Fruit fly (Drosophila melanogaster) whole organism, embryonic: ENCODE results near the gene Pits.

Source experiments
- Abd-B ChIP-seq: fragments of 200-800 bp; sonication (Bioruptor generic); optimal IDR thresholded peaks from 2 replicates; lab custom pipeline; 2018; ENCODE audit warnings: missing biosample characterization, mild to moderate bottlenecking, missing genetic modification characterization, moderate library complexity
- Atf3 ChIP-seq: fragments of 200-800 bp; sonication (Bioruptor generic); optimal IDR thresholded peaks from 3 replicates; lab custom pipeline; 2016; ENCODE audit warnings: missing biosample characterization, missing genetic modification characterization
- CG10959 ChIP-seq: fragments of 200-800 bp; sonication (Bioruptor generic); IDR thresholded peaks from 2 replicates; pipeline ENCODE4 v1.3.6; 2022; ENCODE audit warnings: missing biosample characterization, missing genetic modification characterization
- CG11695 ChIP-seq: fragments of 200-800 bp; sonication (Bioruptor generic); IDR thresholded peaks from 3 replicates; pipeline ENCODE4 v1.3.6; 2022; ENCODE audit warnings: missing biosample characterization, missing genetic modification characterization
- CG11696 ChIP-seq: fragments of 200-800 bp; sonication (Bioruptor generic); IDR thresholded peaks from 2 replicates; pipeline ENCODE4 v1.3.6; 2022; ENCODE audit warnings: missing biosample characterization, missing genetic modification characterization
- CG12236 ChIP-seq: fragments of 200-800 bp; sonication (Bioruptor generic); optimal IDR thresholded peaks from 2 replicates; lab custom pipeline; 2016; ENCODE audit warnings: missing biosample characterization, missing genetic modification characterization
- CG1233 ChIP-seq: fragments of 200-800 bp; sonication (Bioruptor generic); optimal IDR thresholded peaks from 4 replicates; lab custom pipeline; 2018; ENCODE audit warnings: missing biosample characterization, mild to moderate bottlenecking, missing genetic modification characterization
- CG12744 ChIP-seq: fragments of 200-800 bp; sonication (Bioruptor generic); optimal IDR thresholded peaks from 2 replicates; lab custom pipeline; 2016; ENCODE audit warnings: missing biosample characterization, missing genetic modification characterization
- CG12942 ChIP-seq: fragments of 200-800 bp; sonication (Bioruptor generic); optimal IDR thresholded peaks from 3 replicates; lab custom pipeline; 2016; ENCODE audit warnings: missing biosample characterization, missing genetic modification characterization
- CG13424 ChIP-seq: fragments of 200-800 bp; sonication (Bioruptor generic); optimal IDR thresholded peaks from 2 replicates; lab custom pipeline; 2019; ENCODE audit warnings: missing biosample characterization, mild to moderate bottlenecking, missing genetic modification characterization, moderate library complexity
- CG14667 ChIP-seq: fragments of 200-800 bp; sonication (Bioruptor generic); IDR thresholded peaks from 2 replicates; pipeline ENCODE4 v1.3.6; 2022; ENCODE audit warnings: missing biosample characterization, missing genetic modification characterization
- CG1647 ChIP-seq: fragments of 200-800 bp; sonication (Bioruptor generic); optimal IDR thresholded peaks from 3 replicates; lab custom pipeline; 2016; ENCODE audit warnings: missing biosample characterization, missing genetic modification characterization
- CG16863 ChIP-seq: fragments of 200-800 bp; sonication (Bioruptor generic); optimal IDR thresholded peaks from 3 replicates; lab custom pipeline; 2016; ENCODE audit warnings: missing biosample characterization, missing genetic modification characterization
- CG18476 ChIP-seq: fragments of 200-800 bp; sonication (Bioruptor generic); optimal IDR thresholded peaks from 2 replicates; lab custom pipeline; 2016; ENCODE audit warnings: missing biosample characterization, mild to moderate bottlenecking, missing genetic modification characterization
- CG2120 ChIP-seq: fragments of 200-800 bp; sonication (Bioruptor generic); optimal IDR thresholded peaks from 3 replicates; lab custom pipeline; 2016; ENCODE audit warnings: missing biosample characterization, missing genetic modification characterization
- CG30431 ChIP-seq: fragments of 200-800 bp; sonication (Bioruptor generic); optimal IDR thresholded peaks from 2 replicates; lab custom pipeline; 2017; ENCODE audit warnings: missing biosample characterization, missing genetic modification characterization
- CG5245 ChIP-seq: fragments of 200-800 bp; sonication (Bioruptor generic); optimal IDR thresholded peaks from 3 replicates; lab custom pipeline; 2016; ENCODE audit warnings: missing biosample characterization, missing genetic modification characterization
- CG6175 ChIP-seq: fragments of 200-800 bp; sonication (Bioruptor generic); IDR thresholded peaks from 3 replicates; pipeline ENCODE4 v1.3.6; 2022; ENCODE audit warnings: missing biosample characterization, missing genetic modification characterization
- CG6654 ChIP-seq: fragments of 200-800 bp; sonication (Bioruptor generic); optimal IDR thresholded peaks from 2 replicates; lab custom pipeline; 2017; ENCODE audit warnings: missing biosample characterization, mild to moderate bottlenecking, missing genetic modification characterization
- CG9932 ChIP-seq: fragments of 200-800 bp; sonication (Bioruptor generic); IDR thresholded peaks from 2 replicates; pipeline ENCODE4 v1.3.6; 2022; ENCODE audit warnings: missing biosample characterization, missing genetic modification characterization
- CrebB ChIP-seq: fragments of 200-800 bp; sonication (Bioruptor generic); optimal IDR thresholded peaks from 3 replicates; lab custom pipeline; 2018; ENCODE audit warnings: missing biosample characterization, mild to moderate bottlenecking, missing genetic modification characterization
- D19B ChIP-seq: fragments of 200-800 bp; sonication (Bioruptor generic); optimal IDR thresholded peaks from 2 replicates; lab custom pipeline; 2017; ENCODE audit warnings: missing biosample characterization, mild to moderate bottlenecking, missing genetic modification characterization
- Dfd ChIP-seq, 2 experiments: fragments of >200 bp; optimal IDR thresholded peaks; 2 replicates each; lab custom pipeline; 2017; ENCODE audit warnings: missing biosample characterization in 2 of 2, missing genetic modification characterization in 2 of 2
- Drgx ChIP-seq: fragments of 200-800 bp; sonication (Bioruptor generic); IDR thresholded peaks from 2 replicates; pipeline ENCODE4 v1.3.6; 2022; ENCODE audit warnings: missing biosample characterization, missing genetic modification characterization
- ERR ChIP-seq: fragments of 200-800 bp; sonication (Bioruptor generic); optimal IDR thresholded peaks from 2 replicates; lab custom pipeline; 2016; ENCODE audit warnings: missing biosample characterization, missing genetic modification characterization
- H15 ChIP-seq: fragments of 200-800 bp; sonication (Bioruptor generic); IDR thresholded peaks from 3 replicates; pipeline ENCODE4 v1.3.6; 2022; ENCODE audit warnings: missing biosample characterization, missing genetic modification characterization
- Mrtf ChIP-seq: fragments of 200-800 bp; sonication (Bioruptor generic); IDR thresholded peaks from 3 replicates; pipeline ENCODE4 v1.3.6; 2022; ENCODE audit warnings: missing biosample characterization, missing genetic modification characterization
- Nf-YC ChIP-seq: fragments of 200-800 bp; optimal IDR thresholded peaks from 3 replicates; lab custom pipeline; 2019; ENCODE audit warnings: missing biosample characterization, mild to moderate bottlenecking, missing genetic modification characterization, moderate library complexity
- NfI ChIP-seq: fragments of 200-800 bp; sonication (Bioruptor generic); optimal IDR thresholded peaks from 3 replicates; lab custom pipeline; 2018; ENCODE audit warnings: missing biosample characterization, mild to moderate bottlenecking, missing genetic modification characterization, moderate library complexity
- Opbp ChIP-seq: fragments of 200-800 bp; sonication (Bioruptor generic); IDR thresholded peaks from 3 replicates; pipeline ENCODE4 v1.3.6; 2022; ENCODE audit warnings: missing biosample characterization, missing genetic modification characterization; ENCODE audit not compliant: partially characterized antibody
- Sox100B ChIP-seq: fragments of 200-800 bp; sonication (Bioruptor generic); optimal IDR thresholded peaks from 3 replicates; lab custom pipeline; 2018; ENCODE audit warnings: missing biosample characterization, mild to moderate bottlenecking, missing genetic modification characterization
- Xbp1 ChIP-seq: fragments of 200-800 bp; sonication (Bioruptor generic); optimal IDR thresholded peaks from 3 replicates; lab custom pipeline; 2016; ENCODE audit warnings: missing biosample characterization, mild to moderate bottlenecking, missing genetic modification characterization
- chm ChIP-seq: fragments of 200-800 bp; sonication (Bioruptor generic); IDR thresholded peaks from 2 replicates; pipeline ENCODE4 v1.3.6; 2022; ENCODE audit warnings: missing biosample characterization, missing genetic modification characterization
- crc ChIP-seq: fragments of 200-800 bp; sonication (Bioruptor generic); optimal IDR thresholded peaks from 2 replicates; lab custom pipeline; 2016; ENCODE audit warnings: missing biosample characterization, missing genetic modification characterization
- crp ChIP-seq, 2 experiments: fragments of 200-800 bp; sonication (Bioruptor generic); optimal IDR thresholded peaks; 2 replicates in 1 of 2; 3 replicates in 1 of 2; lab custom pipeline; 2017; ENCODE audit warnings: missing biosample characterization in 2 of 2, missing genetic modification characterization in 2 of 2, mild to moderate bottlenecking in 1 of 2, moderate library complexity in 1 of 2
- cwo ChIP-seq: fragments of 200-800 bp; sonication (Bioruptor generic); optimal IDR thresholded peaks from 3 replicates; lab custom pipeline; 2017; ENCODE audit warnings: missing biosample characterization, missing genetic modification characterization, mild to moderate bottlenecking, moderate library complexity, missing genetic modification reagents
- exex ChIP-seq: fragments of 200-800 bp; sonication (Bioruptor generic); optimal IDR thresholded peaks from 4 replicates; lab custom pipeline; 2018; ENCODE audit warnings: missing biosample characterization, mild to moderate bottlenecking, missing genetic modification characterization, moderate library complexity
- ftz-f1 ChIP-seq: fragments of 200-800 bp; sonication (Bioruptor generic); optimal IDR thresholded peaks from 2 replicates; lab custom pipeline; 2016; ENCODE audit warnings: missing biosample characterization, missing genetic modification characterization
- hbn ChIP-seq: fragments of 200-800 bp; sonication (Bioruptor generic); IDR thresholded peaks from 2 replicates; pipeline ENCODE4 v1.3.6; 2022; ENCODE audit warnings: missing biosample characterization, missing genetic modification characterization; ENCODE audit not compliant: partially characterized antibody
- lbe ChIP-seq: fragments of 200-800 bp; sonication (Bioruptor generic); optimal IDR thresholded peaks from 2 replicates; lab custom pipeline; 2016; ENCODE audit warnings: missing biosample characterization, mild to moderate bottlenecking, missing genetic modification characterization
- nmo ChIP-seq: fragments of 200-800 bp; sonication (Bioruptor generic); optimal IDR thresholded peaks from 2 replicates; lab custom pipeline; 2018; ENCODE audit warnings: missing biosample characterization, mild to moderate bottlenecking, missing genetic modification characterization, moderate library complexity
- pan ChIP-seq, 4 experiments: fragments of >200 bp in 3 of 4; fragments of 200-800 bp in 1 of 4; sonication (Bioruptor generic) in 1 of 4; optimal IDR thresholded peaks in 3 of 4; IDR thresholded peaks in 1 of 4; 2 replicates each; pipeline versions ENCODE4 v1.3.6 to Lab custom; 2017 to 2022; ENCODE audit warnings: missing biosample characterization in 2 of 4, missing genetic modification characterization in 2 of 4, mixed read lengths in 1 of 4
- sr ChIP-seq: fragments of 200-800 bp; sonication (Bioruptor generic); IDR thresholded peaks from 3 replicates; pipeline ENCODE4 v1.3.6; 2022; ENCODE audit warnings: missing biosample characterization, missing genetic modification characterization
- stwl ChIP-seq: fragments of 200-800 bp; sonication (Bioruptor generic); optimal IDR thresholded peaks from 3 replicates; lab custom pipeline; 2018; ENCODE audit warnings: missing biosample characterization, mild to moderate bottlenecking, missing genetic modification characterization, moderate library complexity
- sug ChIP-seq: fragments of 200-800 bp; optimal IDR thresholded peaks from 2 replicates; lab custom pipeline; 2019; ENCODE audit warnings: missing biosample characterization, mild to moderate bottlenecking, missing genetic modification characterization, moderate library complexity

The Pits gene

DNA sequence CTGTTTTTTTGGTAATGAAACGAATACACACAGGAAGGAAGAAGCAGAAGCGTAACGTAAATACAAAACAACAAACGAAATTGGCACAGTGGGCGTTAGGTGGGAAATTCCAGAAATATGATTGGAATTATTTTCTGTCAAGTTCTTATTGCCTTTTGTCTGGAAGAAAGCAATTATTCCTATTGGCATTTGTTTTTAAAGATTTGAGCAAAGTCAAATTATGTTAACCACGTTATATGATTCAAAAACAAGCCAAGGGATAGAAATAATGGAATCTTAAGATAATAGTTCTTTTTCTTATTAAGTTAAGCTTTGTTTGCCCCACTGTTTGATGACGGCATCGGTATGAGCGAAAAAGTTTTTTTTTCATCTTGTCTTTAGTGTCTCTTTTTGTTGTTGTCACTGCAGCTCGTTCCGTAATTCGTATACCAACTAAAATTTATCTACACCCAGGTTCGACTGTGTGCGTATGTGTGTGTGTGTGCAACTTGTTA, 3.4 kb downstream of the Pits start (continued):
- peak; percentile 92 for TF ChIP-seq CG9932 (GFP tag; lab: Robert Waterston, UW)
- peak; percentile 76 for TF ChIP-seq CG10959 (GFP tag; lab: Robert Waterston, UW)
- peak; percentile 89 for TF ChIP-seq CrebB
- TF ChIP-seq CG1647, result peak; percentile 90
- peak; percentile 97 for TF ChIP-seq Sox100B
- TF ChIP-seq ERR (GFP tag; lab: Kevin White, UChicago), result peak; percentile 28
- peak; percentile 97 for TF ChIP-seq NfI (GFP tag; lab: Kevin White, UChicago)
- TF ChIP-seq CG2120 (GFP tag; lab: Kevin White, UChicago), result peak; percentile 98
- peak; percentile 65; the same call in 1 of the 2 replicates for TF ChIP-seq chm
- peak; percentile 95 for TF ChIP-seq lbe
- TF ChIP-seq CG11696 (GFP tag; lab: Robert Waterston, UW), result peak; percentile 78
- peak; percentile 96 for TF ChIP-seq Atf3
- TF ChIP-seq H15 (GFP tag; lab: Robert Waterston, UW), result peak; percentile 86
- TF ChIP-seq crp (GFP tag; optimal IDR thresholded peaks at IDR 0.05; lab: Kevin White, UChicago), result peak in 1 of 2 experiments; percentile 59
- TF ChIP-seq nmo, result peak; percentile 97
- TF ChIP-seq sr (GFP tag; lab: Robert Waterston, UW), result peak; percentile 68; the same call in 1 of the 3 replicates
- no peak for TF ChIP-seq pan (optimal IDR thresholded peaks at IDR 0.05; lab: Kevin White, UChicago)
- peak in 1 of 2 experiments; percentile 95 for TF ChIP-seq pan (GFP tag; optimal IDR thresholded peaks at IDR 0.05 in 1 of 2, IDR thresholded peaks at IDR 0.05 in 1 of 2)
- TF ChIP-seq exex, result peak; percentile 75
- peak; percentile 85 for TF ChIP-seq CG6654 (GFP tag; lab: Kevin White, UChicago)
- TF ChIP-seq ftz-f1, result no peak
- no peak for TF ChIP-seq hbn
- TF ChIP-seq CG30431 (GFP tag; lab: Kevin White, UChicago), result peak; percentile 91
- peak; percentile 93 for TF ChIP-seq sug
- peak; percentile 85 for TF ChIP-seq Nf-YC (tag; lab: Kevin White, UChicago)
- TF ChIP-seq Opbp, result no peak
- TF ChIP-seq CG16863 (GFP tag; lab: Kevin White, UChicago), result peak; percentile 96
- TF ChIP-seq D19B (GFP tag; lab: Kevin White, UChicago), result peak; percentile 91
- peak; percentile 88 for TF ChIP-seq CG12942 (GFP tag; lab: Kevin White, UChicago)
- TF ChIP-seq Abd-B, result peak; percentile 97
- TF ChIP-seq crc (GFP tag; lab: Kevin White, UChicago), result peak; percentile 90
- TF ChIP-seq CG1233 (GFP tag; lab: Kevin White, UChicago), result peak; percentile 93
- peak; percentile 94 for TF ChIP-seq cwo
- peak; percentile 96 for TF ChIP-seq Drgx (GFP tag; lab: Robert Waterston, UW)
- peak; percentile 96 for TF ChIP-seq CG13424 (tag; lab: Kevin White, UChicago)
- peak; percentile 72; the same call in 2 of the 3 replicates for TF ChIP-seq CG6175 (GFP tag; lab: Robert Waterston, UW)
- peak; percentile 92 for TF ChIP-seq CG12236 (GFP tag; lab: Kevin White, UChicago)
- no peak for TF ChIP-seq stwl
- peak; percentile 93 for TF ChIP-seq CG18476
- TF ChIP-seq CG14667, result peak; percentile 84
- peak; percentile 94 for TF ChIP-seq CG12744 (GFP tag; lab: Kevin White, UChicago)
- TF ChIP-seq Xbp1, result peak; percentile 94
- peak; percentile 96 for TF ChIP-seq CG11695 (GFP tag; lab: Robert Waterston, UW)
- TF ChIP-seq Dfd (GFP tag; optimal IDR thresholded peaks at IDR 0.05; lab: Kevin White, UChicago), result no peak
- TF ChIP-seq CG5245 (GFP tag; lab: Kevin White, UChicago), result peak; percentile 81
- TF ChIP-seq Mrtf (GFP tag; lab: Robert Waterston, UW), result peak; percentile 87
